Fruit fly (Drosophila melanogaster): ENCODE results near the gene CG7099.

CG7099 gene

dm6 chr2L:13368940-13369339 is 18.4 kb upstream of the CG7099 start, which contains the start of gene CG31855 (continued):
- TF ChIP-seq Rfx (GFP tag; IDR thresholded peaks at IDR 0.05), result peak; percentile 95
- peak; percentile 70 for TF ChIP-seq wdn (GFP tag; IDR thresholded peaks at IDR 0.05)
- TF ChIP-seq CG11456 (GFP tag; IDR thresholded peaks at IDR 0.05), result peak; percentile 90
- TF ChIP-seq CG18011 (GFP tag; optimal IDR thresholded peaks at IDR 0.05), result peak; percentile 77
- TF ChIP-seq lilli (GFP tag; optimal IDR thresholded peaks at IDR 0.05), result peak; percentile 93
- no peak for TF ChIP-seq usp (GFP tag; optimal IDR thresholded peaks at IDR 0.05)
- TF ChIP-seq H15 (GFP tag; IDR thresholded peaks at IDR 0.05), result peak; percentile 87
- TF ChIP-seq B-H2 (GFP tag; optimal IDR thresholded peaks at IDR 0.05), result peak; percentile 94
- TF ChIP-seq CG6175 (GFP tag; IDR thresholded peaks at IDR 0.05), result 0 out of 3 replicates have a peak, but pooled peaks have one; percentile 30
- TF ChIP-seq lola (GFP tag; optimal IDR thresholded peaks at IDR 0.05), result peak in 1 of 3 experiments; percentile 58
- TF ChIP-seq CG1233 (GFP tag; optimal IDR thresholded peaks at IDR 0.05), result peak; percentile 73
- no peak for TF ChIP-seq HmgD (GFP tag; optimal IDR thresholded peaks at IDR 0.05)
- TF ChIP-seq CG7372 (GFP tag; IDR thresholded peaks at IDR 0.05), result peak; percentile 78
- TF ChIP-seq Gsc (GFP tag; IDR thresholded peaks at IDR 0.05), result no peak
- TF ChIP-seq nom (GFP tag; optimal IDR thresholded peaks at IDR 0.05), result peak; percentile 73
- TF ChIP-seq Stat92E (GFP tag; optimal IDR thresholded peaks at IDR 0.05), result no peak
- peak; percentile 47; the same call in 1 of the 2 replicates for TF ChIP-seq peb (GFP tag; IDR thresholded peaks at IDR 0.05)
- no peak for TF ChIP-seq NK7.1 (GFP tag; optimal IDR thresholded peaks at IDR 0.05)
- no peak for TF ChIP-seq HLHmδ (GFP tag; optimal IDR thresholded peaks at IDR 0.05)
- no peak for TF ChIP-seq pan (optimal IDR thresholded peaks at IDR 0.05)
- TF ChIP-seq pan (GFP tag; optimal IDR thresholded peaks at IDR 0.05 in 1 of 2, IDR thresholded peaks at IDR 0.05 in 1 of 2), result peak in 1 of 2 experiments; percentile 88
- no peak for TF ChIP-seq Tbp (GFP tag; optimal IDR thresholded peaks at IDR 0.05)
- TF ChIP-seq CG6654 (GFP tag; optimal IDR thresholded peaks at IDR 0.05), result no peak
- TF ChIP-seq CG3726 (GFP tag; IDR thresholded peaks at IDR 0.05), result peak; percentile 52; the same call in 1 of the 3 replicates
- TF ChIP-seq mld (GFP tag; IDR thresholded peaks at IDR 0.05; ENCODE audit: partially characterized antibody), result no peak
- peak; percentile 85 for TF ChIP-seq Hmr (GFP tag; optimal IDR thresholded peaks at IDR 0.05)
- TF ChIP-seq CG2199 (GFP tag; IDR thresholded peaks at IDR 0.05), result no peak
- peak; percentile 66 for TF ChIP-seq disco-r (GFP tag; optimal IDR thresholded peaks at IDR 0.05)
- peak; percentile 79 for TF ChIP-seq CG7987 (GFP tag; optimal IDR thresholded peaks at IDR 0.05)
- TF ChIP-seq CG3065 (GFP tag; optimal IDR thresholded peaks at IDR 0.05), result peak; percentile 49
- TF ChIP-seq Eip74EF (GFP tag; optimal IDR thresholded peaks at IDR 0.05), result peak in 1 of 2 experiments; percentile 18
- peak; percentile 87 for TF ChIP-seq CG34422 (GFP tag; IDR thresholded peaks at IDR 0.05)
- peak; percentile 67 for TF ChIP-seq CG33557 (GFP tag; optimal IDR thresholded peaks at IDR 0.05)
- peak; percentile 66 for TF ChIP-seq scrt (GFP tag; optimal IDR thresholded peaks at IDR 0.05)
- TF ChIP-seq CG32532 (GFP tag; IDR thresholded peaks at IDR 0.05), result peak; percentile 90
- TF ChIP-seq BtbVII (GFP tag; optimal IDR thresholded peaks at IDR 0.05), result peak; percentile 76
- no peak for TF ChIP-seq Doc3 (GFP tag; IDR thresholded peaks at IDR 0.05; ENCODE audit: partially characterized antibody)
- TF ChIP-seq CG17385 (GFP tag; optimal IDR thresholded peaks at IDR 0.05), result peak; percentile 81
- TF ChIP-seq tgo (GFP tag; IDR thresholded peaks at IDR 0.05), result peak; percentile 83
- TF ChIP-seq CG11696 (GFP tag; IDR thresholded peaks at IDR 0.05), result peak; percentile 25; the same call in 1 of the 2 replicates
- peak; percentile 39; the same call in 1 of the 2 replicates for TF ChIP-seq ro (GFP tag; IDR thresholded peaks at IDR 0.05)
- TF ChIP-seq da (GFP tag; optimal IDR thresholded peaks at IDR 0.05), result peak; percentile 17
- no peak for TF ChIP-seq Jarid2 (GFP tag; optimal IDR thresholded peaks at IDR 0.05)
- TF ChIP-seq CG2678 (tag; optimal IDR thresholded peaks at IDR 0.05), result peak; percentile 81
- TF ChIP-seq Atf3 (GFP tag; optimal IDR thresholded peaks at IDR 0.05), result peak; percentile 11
- peak; percentile 75 for TF ChIP-seq fd3F (GFP tag; optimal IDR thresholded peaks at IDR 0.05)
- TF ChIP-seq inv (GFP tag; IDR thresholded peaks at IDR 0.05; ENCODE audit: partially characterized antibody), result no peak
- TF ChIP-seq CG11247 (GFP tag; IDR thresholded peaks at IDR 0.05), result peak; percentile 85
- TF ChIP-seq pfk (GFP tag; optimal IDR thresholded peaks at IDR 0.05), result peak; percentile 59
- TF ChIP-seq CG43689 (GFP tag; IDR thresholded peaks at IDR 0.05), result peak; percentile 39; the same call in 1 of the 2 replicates

All from whole organism, embryonic.